Worm (Caenorhabditis elegans): ENCODE results near the gene cogc-2.

ce11 chrIV:7012731-7013445 is 26.5 kb downstream of the cogc-2 start:
- TF ChIP-seq pat-9 (tag; optimal IDR thresholded peaks at IDR 0.05) (no peak), nhr-11 (tag; optimal IDR thresholded peaks at IDR 0.05) (no peak), lin-11 (tag; optimal IDR thresholded peaks at IDR 0.05) (no peak), tbx-7 (tag; optimal IDR thresholded peaks at IDR 0.05) (no peak)
